Worm (Caenorhabditis elegans) whole organism, young adult: ENCODE results near the gene C18G1.9.

Source experiments
- B0261.1 ChIP-seq: sonication (generic microtip); optimal IDR thresholded peaks from 2 replicates; lab custom pipeline; 2016; ENCODE audit warnings: mild to moderate bottlenecking, missing genetic modification characterization, moderate library complexity, missing compliant biosample characterization
- B0336.3 ChIP-seq: fragments of 200-800 bp; sonication (Bioruptor generic); IDR thresholded peaks from 2 replicates; pipeline ENCODE4 v1.3.6; 2022; ENCODE audit warnings: missing genetic modification characterization, missing compliant biosample characterization
- C17E4.6 ChIP-seq: fragments of 200-800 bp; sonication (Bioruptor generic); IDR thresholded peaks from 2 replicates; pipeline ENCODE4 v1.3.6; 2022; ENCODE audit warnings: missing genetic modification reagents, missing genetic modification characterization, missing compliant biosample characterization
- F33H1.4 ChIP-seq: fragments of 200-800 bp; sonication (Bioruptor generic); IDR thresholded peaks from 2 replicates; pipeline ENCODE4 v1.3.6; 2022; ENCODE audit warnings: missing genetic modification reagents, missing genetic modification characterization, missing compliant biosample characterization
- F37B4.10 ChIP-seq: fragments of 200-800 bp; sonication (Bioruptor generic); IDR thresholded peaks from 2 replicates; pipeline ENCODE4 v1.3.6; 2022; ENCODE audit warnings: missing genetic modification characterization, missing compliant biosample characterization
- F39B2.1 ChIP-seq: fragments of 200-800 bp; sonication (Bioruptor generic); IDR thresholded peaks from 2 replicates; pipeline ENCODE4 v1.3.6; 2022; ENCODE audit warnings: missing genetic modification reagents, missing genetic modification characterization, missing compliant biosample characterization
- F55B11.4 ChIP-seq: sonication (generic microtip); optimal IDR thresholded peaks from 2 replicates; lab custom pipeline; 2016; ENCODE audit warnings: missing compliant biosample characterization, missing genetic modification characterization, borderline replicate concordance; ENCODE audit not compliant: insufficient read depth
- F57A8.1 ChIP-seq: fragments of 200-800 bp; sonication (Bioruptor generic); optimal IDR thresholded peaks from 2 replicates; lab custom pipeline; 2018; ENCODE audit warnings: mild to moderate bottlenecking, missing genetic modification characterization, moderate library complexity, missing compliant biosample characterization
- Y53G8AR.9 ChIP-seq: fragments of 200-800 bp; sonication (Bioruptor generic); conservative IDR thresholded peaks from 2 replicates; pipeline ENCODE4 v1.3.6; 2022; ENCODE audit warnings: missing genetic modification reagents, missing genetic modification characterization, missing compliant biosample characterization
- Y67H2A.10 ChIP-seq: fragments of 200-800 bp; sonication (Bioruptor generic); conservative IDR thresholded peaks from 2 replicates; pipeline ENCODE4 v1.3.6; 2022; ENCODE audit warnings: missing genetic modification reagents, missing genetic modification characterization, missing compliant biosample characterization
- Y79H2A.3 ChIP-seq: fragments of 200-800 bp; sonication (Bioruptor generic); conservative IDR thresholded peaks from 2 replicates; pipeline ENCODE4 v1.3.6; 2022; ENCODE audit warnings: missing genetic modification reagents, missing genetic modification characterization, missing compliant biosample characterization
- Y95B8A.8 ChIP-seq: fragments of 200-800 bp; sonication (Bioruptor generic); IDR thresholded peaks from 2 replicates; pipeline ENCODE4 v1.3.6; 2022; ENCODE audit warnings: missing genetic modification reagents, missing genetic modification characterization, missing compliant biosample characterization
- ZK185.1 ChIP-seq: sonication (generic microtip); optimal IDR thresholded peaks from 2 replicates; lab custom pipeline; 2016; ENCODE audit warnings: mild to moderate bottlenecking, missing genetic modification characterization, missing compliant biosample characterization; ENCODE audit not compliant: poor library complexity, severe bottlenecking
- aptf-2 ChIP-seq: fragments of 200-800 bp; sonication (Bioruptor generic); conservative IDR thresholded peaks from 2 replicates; pipeline ENCODE4 v1.3.6; 2022; ENCODE audit warnings: missing genetic modification reagents, missing genetic modification characterization, missing compliant biosample characterization
- attf-3 ChIP-seq: fragments of 200-800 bp; sonication (Bioruptor generic); conservative IDR thresholded peaks from 2 replicates; pipeline ENCODE4 v1.3.6; 2022; ENCODE audit warnings: missing genetic modification reagents, missing genetic modification characterization, missing compliant biosample characterization
- bed-2 ChIP-seq: fragments of 200-800 bp; sonication (Bioruptor generic); IDR thresholded peaks from 2 replicates; pipeline ENCODE4 v1.3.6; 2022; ENCODE audit warnings: missing genetic modification reagents, missing genetic modification characterization, missing compliant biosample characterization
- ccch-3 ChIP-seq: fragments of 200-800 bp; sonication (Bioruptor generic); optimal IDR thresholded peaks from 2 replicates; lab custom pipeline; 2018; ENCODE audit warnings: mild to moderate bottlenecking, missing genetic modification characterization, missing compliant biosample characterization
- cebp-1 ChIP-seq, 2 experiments: fragments of 200-800 bp in 1 of 2; sonication (Bioruptor generic) in 1 of 2; sonication (generic microtip) in 1 of 2; IDR thresholded peaks in 1 of 2; optimal IDR thresholded peaks in 1 of 2; 2 replicates each; pipeline versions ENCODE4 v1.3.6 to Lab custom; 2017 to 2022; ENCODE audit warnings: missing compliant biosample characterization in 2 of 2, missing genetic modification characterization in 2 of 2, mild to moderate bottlenecking in 1 of 2, missing genetic modification reagents in 1 of 2, moderate library complexity in 1 of 2
- ceh-27 ChIP-seq: fragments of 200-800 bp; sonication (Bioruptor generic); optimal IDR thresholded peaks from 2 replicates; lab custom pipeline; 2018; ENCODE audit warnings: mild to moderate bottlenecking, missing genetic modification characterization, moderate library complexity, missing compliant biosample characterization
- ceh-40 ChIP-seq: fragments of 200-800 bp; sonication (Bioruptor generic); IDR thresholded peaks from 2 replicates; pipeline ENCODE4 v1.3.6; 2022; ENCODE audit warnings: missing genetic modification characterization, missing compliant biosample characterization
- ceh-91 ChIP-seq: fragments of 200-800 bp; sonication (Bioruptor generic); IDR thresholded peaks from 2 replicates; pipeline ENCODE4 v1.3.6; 2022; ENCODE audit warnings: missing genetic modification reagents, missing genetic modification characterization, missing compliant biosample characterization
- chd-7 ChIP-seq: sonication (generic microtip); optimal IDR thresholded peaks from 2 replicates; lab custom pipeline; 2016; ENCODE audit warnings: mild to moderate bottlenecking, missing genetic modification characterization, moderate library complexity, missing compliant biosample characterization
- dox-1 ChIP-seq: fragments of 200-800 bp; sonication (Bioruptor generic); IDR thresholded peaks from 2 replicates; pipeline ENCODE4 v1.3.6; 2022; ENCODE audit warnings: missing genetic modification reagents, missing genetic modification characterization, missing compliant biosample characterization
- egl-44 ChIP-seq: fragments of 200-800 bp; sonication (Bioruptor generic); IDR thresholded peaks from 2 replicates; pipeline ENCODE4 v1.3.6; 2022; ENCODE audit warnings: missing genetic modification reagents, missing genetic modification characterization, missing compliant biosample characterization
- egrh-3 ChIP-seq: fragments of 200-800 bp; sonication (Bioruptor generic); IDR thresholded peaks from 2 replicates; pipeline ENCODE4 v1.3.6; 2022; ENCODE audit warnings: missing genetic modification reagents, missing genetic modification characterization, missing compliant biosample characterization
- ekl-4 ChIP-seq: fragments of 200-800 bp; sonication (Bioruptor generic); IDR thresholded peaks from 2 replicates; pipeline ENCODE4 v1.3.6; 2022; ENCODE audit warnings: missing genetic modification reagents, missing genetic modification characterization, missing compliant biosample characterization
- ets-4 ChIP-seq: fragments of 200-800 bp; sonication (Bioruptor generic); optimal IDR thresholded peaks from 2 replicates; lab custom pipeline; 2018; ENCODE audit warnings: mild to moderate bottlenecking, missing genetic modification characterization, missing compliant biosample characterization
- hmg-1.2 ChIP-seq: fragments of 200-800 bp; sonication (Bioruptor generic); IDR thresholded peaks from 2 replicates; pipeline ENCODE4 v1.3.6; 2022; ENCODE audit warnings: missing genetic modification reagents, missing genetic modification characterization, missing compliant biosample characterization
- lin-35 ChIP-seq, 3 experiments: fragments of 150-350 bp in 2 of 3; sonication (generic microtip) in 1 of 3; optimal IDR thresholded peaks; 2 replicates each; lab custom pipeline; 2014 to 2018; ENCODE audit warnings: missing biosample characterization in 3 of 3, missing genetic modification characterization in 3 of 3, missing genetic modification reagents in 3 of 3
- lin-40 ChIP-seq: sonication (generic microtip); optimal IDR thresholded peaks from 2 replicates; lab custom pipeline; 2016; ENCODE audit warnings: missing genetic modification characterization, mild to moderate bottlenecking, missing compliant biosample characterization, missing genotype, missing genetic modification reagents
- lir-1 ChIP-seq: fragments of 200-800 bp; sonication (Bioruptor generic); conservative IDR thresholded peaks from 2 replicates; pipeline ENCODE4 v1.3.6; 2022; ENCODE audit warnings: missing genetic modification reagents, missing genetic modification characterization, missing compliant biosample characterization
- madf-10 ChIP-seq: sonication (generic microtip); optimal IDR thresholded peaks from 2 replicates; lab custom pipeline; 2016; ENCODE audit warnings: mild to moderate bottlenecking, missing genetic modification characterization, missing compliant biosample characterization
- madf-6 ChIP-seq: fragments of 200-800 bp; sonication (Bioruptor generic); IDR thresholded peaks from 2 replicates; pipeline ENCODE4 v1.3.6; 2022; ENCODE audit warnings: missing genetic modification reagents, missing genetic modification characterization, missing compliant biosample characterization
- mcd-1 ChIP-seq: fragments of 200-800 bp; sonication (Bioruptor generic); IDR thresholded peaks from 2 replicates; pipeline ENCODE4 v1.3.6; 2022; ENCODE audit warnings: missing genetic modification reagents, missing genetic modification characterization, missing compliant biosample characterization
- nhr-120 ChIP-seq: fragments of 200-800 bp; sonication (Bioruptor generic); IDR thresholded peaks from 2 replicates; pipeline ENCODE4 v1.3.6; 2022; ENCODE audit warnings: missing genetic modification characterization, missing compliant biosample characterization
- nhr-179 ChIP-seq: sonication (generic microtip); optimal IDR thresholded peaks from 2 replicates; lab custom pipeline; 2016; ENCODE audit warnings: mild to moderate bottlenecking, missing genetic modification characterization, missing compliant biosample characterization
- pbrm-1 ChIP-seq: fragments of 200-800 bp; sonication (Bioruptor generic); IDR thresholded peaks from 2 replicates; pipeline ENCODE4 v1.3.6; 2022; ENCODE audit warnings: missing genetic modification reagents, missing genetic modification characterization, missing compliant biosample characterization
- rcor-1 ChIP-seq: fragments of 200-800 bp; sonication (Bioruptor generic); IDR thresholded peaks from 2 replicates; pipeline ENCODE4 v1.3.6; 2022; ENCODE audit warnings: missing genetic modification reagents, missing genetic modification characterization, missing compliant biosample characterization
- sea-2 ChIP-seq: fragments of 200-800 bp; sonication (Bioruptor generic); IDR thresholded peaks from 2 replicates; pipeline ENCODE4 v1.3.6; 2022; ENCODE audit warnings: missing genetic modification characterization, missing compliant biosample characterization
- somi-1 ChIP-seq: fragments of 200-800 bp; sonication (Bioruptor generic); optimal IDR thresholded peaks from 2 replicates; lab custom pipeline; 2018; ENCODE audit warnings: mild to moderate bottlenecking, missing genetic modification characterization, missing compliant biosample characterization
- unc-130 ChIP-seq: sonication (generic microtip); optimal IDR thresholded peaks from 2 replicates; lab custom pipeline; 2016; ENCODE audit warnings: missing genetic modification reagents, missing genetic modification characterization, missing compliant biosample characterization
- xnd-1 ChIP-seq: sonication (generic microtip); optimal IDR thresholded peaks from 2 replicates; lab custom pipeline; 2016; ENCODE audit warnings: missing genotype, missing genetic modification reagents, missing genetic modification characterization, missing compliant biosample characterization
- zfh-2 ChIP-seq: fragments of 200-800 bp; sonication (Bioruptor generic); conservative IDR thresholded peaks from 2 replicates; pipeline ENCODE4 v1.3.6; 2022; ENCODE audit warnings: missing genetic modification reagents, missing genetic modification characterization, missing compliant biosample characterization
- ztf-28 ChIP-seq: fragments of 200-800 bp; sonication (Bioruptor generic); IDR thresholded peaks from 2 replicates; pipeline ENCODE4 v1.3.6; 2022; ENCODE audit warnings: missing genetic modification reagents, missing genetic modification characterization, missing compliant biosample characterization

The C18G1.9 gene

DNA sequence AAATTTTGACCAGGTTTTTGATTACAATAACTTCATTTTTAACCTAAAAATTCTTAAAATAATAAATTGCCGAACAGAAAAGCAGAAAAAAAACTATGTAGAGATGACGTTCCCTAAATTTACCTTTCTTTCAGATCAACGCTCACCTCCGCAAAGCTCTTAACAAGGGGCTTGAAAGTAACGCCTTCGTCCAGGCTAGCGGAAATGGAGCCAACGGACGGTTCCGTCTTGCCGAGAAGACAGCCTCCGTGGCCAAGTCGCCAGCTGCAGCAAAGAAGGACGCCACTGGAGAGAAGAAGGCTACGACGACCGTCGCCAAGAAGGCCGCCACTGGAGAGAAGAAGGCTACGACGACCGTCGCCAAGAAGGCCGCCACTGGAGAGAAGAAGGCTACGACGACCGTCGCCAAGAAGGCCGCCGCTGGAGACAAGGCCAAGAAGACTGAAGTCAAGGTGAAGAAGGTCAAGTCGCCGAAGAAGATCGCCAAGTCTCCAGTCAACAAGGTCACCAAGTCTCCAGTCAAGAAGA lies 14.8 kb downstream of the C18G1.9 start:
- 0 out of 2 replicates have a peak, but pooled peaks have one; percentile 41 for TF ChIP-seq Y95B8A.8 (GFP tag; lab: Robert Waterston, UW)
- peak; percentile 84 for TF ChIP-seq egrh-3 (GFP tag; lab: Robert Waterston, UW)
- TF ChIP-seq C17E4.6 (GFP tag; lab: Robert Waterston, UW) = 0 out of 2 replicates have a peak, but pooled peaks have one; percentile 13
- TF ChIP-seq Y79H2A.3 (GFP tag; lab: Robert Waterston, UW) = peak; percentile 71
- no peak for TF ChIP-seq F33H1.4 (GFP tag; lab: Robert Waterston, UW)
- TF ChIP-seq zfh-2 (GFP tag; lab: Robert Waterston, UW) = peak; percentile 87
- 0 out of 2 replicates have a peak, but pooled peaks have one; percentile 54 for TF ChIP-seq F39B2.1 (GFP tag; lab: Robert Waterston, UW)
- TF ChIP-seq Y53G8AR.9 (GFP tag; lab: Robert Waterston, UW) = peak; percentile 39; the same call in 1 of the 2 replicates
- TF ChIP-seq attf-3 (GFP tag; lab: Robert Waterston, UW) = no peak

DNA sequence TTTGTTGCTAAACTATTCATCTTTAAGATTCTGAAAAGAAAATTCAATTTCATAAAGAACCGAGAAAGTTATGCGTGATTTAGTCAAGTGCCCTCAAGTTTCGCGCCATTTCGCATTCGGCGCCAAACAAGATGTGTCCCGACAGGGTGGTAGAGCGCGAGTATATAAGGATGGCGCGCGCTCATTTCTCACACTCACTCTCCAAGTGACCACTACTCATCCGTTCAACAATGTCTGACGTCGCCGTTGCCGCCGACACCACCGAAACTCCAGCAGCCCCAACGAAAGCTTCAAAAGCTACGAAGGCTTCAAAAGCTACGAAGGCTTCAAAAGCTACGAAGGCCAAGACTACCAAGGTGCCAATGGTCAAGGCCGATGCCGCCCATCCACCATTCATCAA lies 15.4 kb downstream of the C18G1.9 start, which contains the start of gene hil-4:
Gene hil-4 (plus strand): TSS at position 191 of the 400 bp plus-strand sequence.
- TF ChIP-seq chd-7 (tag; lab: Kevin White, UChicago) = no peak
- no peak for TF ChIP-seq nhr-120 (GFP tag; lab: Robert Waterston, UW)
- peak; percentile 47 for TF ChIP-seq rcor-1 (GFP tag; lab: Robert Waterston, UW)
- TF ChIP-seq xnd-1 = peak; percentile 80
- TF ChIP-seq unc-130 (GFP tag; lab: Kevin White, UChicago) = peak; percentile 24
- no peak for TF ChIP-seq cebp-1 (GFP tag; IDR thresholded peaks at IDR 0.05; lab: Robert Waterston, UW)
- no peak for TF ChIP-seq cebp-1 (tag; optimal IDR thresholded peaks at IDR 0.05; lab: Kevin White, UChicago)
- TF ChIP-seq madf-6 (GFP tag; lab: Robert Waterston, UW) = peak; percentile 96
- peak; percentile 21 for TF ChIP-seq ceh-27
- TF ChIP-seq F57A8.1 (GFP tag; lab: Kevin White, UChicago) = no peak
- TF ChIP-seq pbrm-1 (GFP tag; lab: Robert Waterston, UW) = peak; percentile 89
- no peak for TF ChIP-seq F55B11.4
- peak in 1 of 3 experiments; percentile 16 for TF ChIP-seq lin-35 (GFP tag; optimal IDR thresholded peaks at IDR 0.05; lab: Kevin White, UChicago)
- TF ChIP-seq ztf-28 (GFP tag; lab: Robert Waterston, UW) = peak; percentile 84
- no peak for TF ChIP-seq ceh-40 (GFP tag; lab: Robert Waterston, UW)
- no peak for TF ChIP-seq madf-10 (tag; lab: Kevin White, UChicago)
- TF ChIP-seq dox-1 (GFP tag; lab: Robert Waterston, UW) = peak; percentile 87
- peak; percentile 51; the same call in 1 of the 2 replicates for TF ChIP-seq Y79H2A.3 (GFP tag; lab: Robert Waterston, UW)
- peak; percentile 74; the same call in 1 of the 2 replicates for TF ChIP-seq ekl-4 (GFP tag; lab: Robert Waterston, UW)
- no peak for TF ChIP-seq sea-2
- TF ChIP-seq nhr-179 = no peak
- no peak for TF ChIP-seq egl-44 (GFP tag; lab: Robert Waterston, UW)
- peak; percentile 42 for TF ChIP-seq mcd-1
- TF ChIP-seq F37B4.10 (GFP tag; lab: Robert Waterston, UW) = no peak
- TF ChIP-seq B0336.3 = no peak
- TF ChIP-seq somi-1 (GFP tag; lab: Kevin White, UChicago) = no peak
- peak; percentile 86 for TF ChIP-seq ceh-91 (GFP tag; lab: Robert Waterston, UW)
- TF ChIP-seq bed-2 (GFP tag; lab: Robert Waterston, UW) = 0 out of 2 replicates have a peak, but pooled peaks have one; percentile 14
- TF ChIP-seq F33H1.4 (GFP tag; lab: Robert Waterston, UW) = peak; percentile 79
- no peak for TF ChIP-seq ZK185.1
- 0 out of 2 replicates have a peak, but pooled peaks have one; percentile 46 for TF ChIP-seq aptf-2 (GFP tag; lab: Robert Waterston, UW)
- no peak for TF ChIP-seq ets-4 (GFP tag; lab: Kevin White, UChicago)
- peak; percentile 45; the same call in 1 of the 2 replicates for TF ChIP-seq hmg-1.2 (GFP tag; lab: Robert Waterston, UW)
- TF ChIP-seq lir-1 = 0 out of 2 replicates have a peak, but pooled peaks have one; percentile 35
- TF ChIP-seq F39B2.1 (GFP tag; lab: Robert Waterston, UW) = peak; percentile 99
- no peak for TF ChIP-seq ccch-3 (GFP tag; lab: Kevin White, UChicago)
- no peak for TF ChIP-seq lin-40 (tag; lab: Kevin White, UChicago)
- peak; percentile 20; the same call in 1 of the 2 replicates for TF ChIP-seq Y67H2A.10 (GFP tag; lab: Robert Waterston, UW)
- no peak for TF ChIP-seq B0261.1 (tag; lab: Kevin White, UChicago)
